Worm (Caenorhabditis elegans) whole organism, L2 larva: ENCODE data around the gene twk-5.

Experiments
- F13H6.1 ChIP-seq: sonication (generic microtip); optimal IDR thresholded peaks from 2 replicates; lab custom pipeline; 2016; ENCODE audit warnings: missing genetic modification characterization, missing compliant biosample characterization
- ZK546.5 ChIP-seq: sonication (generic microtip); optimal IDR thresholded peaks from 2 replicates; lab custom pipeline; 2017; ENCODE audit warnings: missing biosample characterization, missing genetic modification characterization
- ama-1 ChIP-seq: fragments of 150-350 bp; optimal IDR thresholded peaks from 2 replicates; lab custom pipeline; 2018; ENCODE audit warnings: inconsistent platforms
- blmp-1 ChIP-seq: sonication (generic microtip); optimal IDR thresholded peaks from 2 replicates; lab custom pipeline; 2017; ENCODE audit warnings: missing genetic modification characterization, mild to moderate bottlenecking, missing compliant biosample characterization, antibody characterized with exemption, moderate library complexity; ENCODE audit not compliant: insufficient read depth
- ceh-82 ChIP-seq: fragments of 150-350 bp; optimal IDR thresholded peaks from 2 replicates; lab custom pipeline; 2014; ENCODE audit warnings: missing biosample characterization, missing genetic modification characterization
- egl-27 ChIP-seq: sonication (generic microtip); optimal IDR thresholded peaks from 3 replicates; lab custom pipeline; 2017; ENCODE audit warnings: missing biosample characterization, missing genetic modification reagents, missing genetic modification characterization
- mdl-1 ChIP-seq, 2 experiments: fragments of 150-350 bp in 1 of 2; sonication (generic microtip) in 1 of 2; optimal IDR thresholded peaks; 2 replicates each; lab custom pipeline; 2017; ENCODE audit warnings: missing biosample characterization in 2 of 2, missing genetic modification characterization in 2 of 2
- nhr-237 ChIP-seq: fragments of 150-350 bp; optimal IDR thresholded peaks from 2 replicates; lab custom pipeline; 2014; ENCODE audit warnings: missing biosample characterization, missing genetic modification characterization
- nhr-77 ChIP-seq: fragments of 150-350 bp; optimal IDR thresholded peaks from 2 replicates; lab custom pipeline; 2014; ENCODE audit warnings: missing biosample characterization, missing genetic modification characterization
- unc-62 ChIP-seq: fragments of 150-350 bp; optimal IDR thresholded peaks from 2 replicates; lab custom pipeline; 2014; ENCODE audit warnings: missing biosample characterization, missing genetic modification reagents, missing genetic modification characterization
- zag-1 ChIP-seq: fragments of 150-350 bp; optimal IDR thresholded peaks from 2 replicates; lab custom pipeline; 2014; ENCODE audit warnings: missing biosample characterization, missing genetic modification characterization

DNA sequence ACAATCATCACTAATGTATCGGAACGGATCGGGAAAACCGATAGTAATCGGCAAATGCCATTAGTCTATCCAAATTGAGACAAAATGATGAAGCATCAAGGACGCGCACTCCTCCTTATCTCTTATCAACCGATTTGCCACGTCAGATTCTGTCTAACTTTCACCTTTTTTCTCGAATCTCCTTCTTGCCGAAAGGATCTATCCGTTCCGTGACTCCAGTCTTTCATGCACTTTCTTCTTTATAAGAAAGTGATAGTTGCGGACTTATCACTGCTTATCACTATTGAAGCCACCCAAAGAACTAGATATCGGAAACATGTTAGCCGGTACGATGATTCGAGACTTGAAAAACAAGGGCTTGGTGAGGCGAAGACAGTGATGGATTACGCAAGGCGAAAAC lies 16.9 kb upstream of the twk-5 start:
- TF ChIP-seq nhr-237 (tag; lab: Kevin White, UChicago) (no peak), mdl-1 (tag; optimal IDR thresholded peaks at IDR 0.05; lab: Kevin White, UChicago) (no peak), nhr-77 (tag; lab: Kevin White, UChicago) (no peak), egl-27 (tag; lab: Kevin White, UChicago) (no peak), ama-1 (lab: Kevin White, UChicago) (no peak), unc-62 (no peak), blmp-1 (tag; lab: Kevin White, UChicago) (peak; percentile 90), ZK546.5 (tag; lab: Kevin White, UChicago) (no peak), zag-1 (tag; lab: Kevin White, UChicago) (no peak), ceh-82 (tag; lab: Kevin White, UChicago) (no peak), F13H6.1 (tag; lab: Kevin White, UChicago) (no peak)
